Worm (Caenorhabditis elegans): ENCODE results near the gene F40G9.15.

The F40G9.15 gene

ce11 chrIII:211387-211786 is 29.2 kb downstream of the F40G9.15 start:
- TF ChIP-seq F49E8.2 (tag; optimal IDR thresholded peaks at IDR 0.05; ENCODE audit: insufficient read depth) (no peak), Y67H2A.10 (GFP tag; conservative IDR thresholded peaks at IDR 0.05) (no peak), T07F8.4 (tag; optimal IDR thresholded peaks at IDR 0.05) (no peak), xnd-1 (tag; optimal IDR thresholded peaks at IDR 0.05) (no peak), T26A5.8 (tag; optimal IDR thresholded peaks at IDR 0.05) (no peak), atf-7 (tag; optimal IDR thresholded peaks at IDR 0.05) (no peak), hmg-20 (GFP tag; IDR thresholded peaks at IDR 0.05) (no peak), madf-6 (GFP tag; IDR thresholded peaks at IDR 0.05) (no peak), ceh-40 (GFP tag; IDR thresholded peaks at IDR 0.05) (no peak), lin-40 (tag; optimal IDR thresholded peaks at IDR 0.05) (no peak), mxl-1 (tag; optimal IDR thresholded peaks at IDR 0.05) (no peak), dpff-1 (tag; optimal IDR thresholded peaks at IDR 0.05) (no peak), attf-5 (GFP tag; optimal IDR thresholded peaks at IDR 0.05) (no peak), lag-1 (GFP tag; IDR thresholded peaks at IDR 0.05) (no peak), pha-4 (tag; optimal IDR thresholded peaks at IDR 0.05) (no peak), hrde-1 (tag; optimal IDR thresholded peaks at IDR 0.05; ENCODE audit: borderline replicate concordance) (no peak), aptf-3 (GFP tag; IDR thresholded peaks at IDR 0.05) (no peak), F10E7.11 (tag; optimal IDR thresholded peaks at IDR 0.05) (no peak), nhr-27 (tag; optimal IDR thresholded peaks at IDR 0.05) (no peak)

- TF ChIP-seq hmg-1.2 (GFP tag; IDR thresholded peaks at IDR 0.05) = peak; percentile 83; the same call in 1 of the 2 replicates
- TF ChIP-seq Y53F4B.3 (GFP tag; IDR thresholded peaks at IDR 0.05) = no peak
Observed at ce11 chrIII:220368-220767, 38.2 kb downstream of the F40G9.15 start.

ce11 chrIII:222508-222907 is 40.3 kb downstream of the F40G9.15 start:
- TF ChIP-seq snpc-3.4 (tag; optimal IDR thresholded peaks at IDR 0.05) (no peak), hmg-1.2 (GFP tag; IDR thresholded peaks at IDR 0.05) (peak; percentile 74)

ce11 chrIII:227033-227432 is 44.9 kb downstream of the F40G9.15 start:
- TF ChIP-seq egrh-3 (GFP tag; IDR thresholded peaks at IDR 0.05) = peak; percentile 70; the same call in 1 of the 2 replicates
- peak; percentile 77 for TF ChIP-seq zfh-2 (GFP tag; conservative IDR thresholded peaks at IDR 0.05)
- TF ChIP-seq hrde-1 (tag; optimal IDR thresholded peaks at IDR 0.05; ENCODE audit: borderline replicate concordance) = no peak
- TF ChIP-seq hmg-1.2 (GFP tag; IDR thresholded peaks at IDR 0.05) = peak; percentile 82

- TF ChIP-seq bed-2 (GFP tag; IDR thresholded peaks at IDR 0.05) = no peak
- TF ChIP-seq hrde-1 (tag; optimal IDR thresholded peaks at IDR 0.05; ENCODE audit: borderline replicate concordance) = no peak
- no peak for TF ChIP-seq F37B4.10 (GFP tag; IDR thresholded peaks at IDR 0.05)
Observed at ce11 chrIII:230129-230528, 47.9 kb downstream of the F40G9.15 start, which contains the start of gene hpo-38. TSS of gene hpo-38 (plus strand) at chrIII:230429.

All from whole organism, young adult.